Worm (Caenorhabditis elegans): ENCODE data around the gene idpa-2.
A peak's percentile ranks its signal among the peaks of the same experiment; 100 is the strongest.

The idpa-2 gene

ce11 chrII:8744555-8745448 is 47.7 kb downstream of the idpa-2 start:
- TF ChIP-seq hlh-15 (tag; optimal IDR thresholded peaks at IDR 0.05) (no peak), ahr-1 (tag; optimal IDR thresholded peaks at IDR 0.05) (no peak), ref-2 (tag; optimal IDR thresholded peaks at IDR 0.05) (no peak), T23F11.4 (GFP tag; optimal IDR thresholded peaks at IDR 0.05) (no peak), hlh-13 (GFP tag; optimal IDR thresholded peaks at IDR 0.05) (no peak), ceh-18 (tag; optimal IDR thresholded peaks at IDR 0.05) (no peak), syd-9 (tag; optimal IDR thresholded peaks at IDR 0.05) (no peak), npax-4 (tag; optimal IDR thresholded peaks at IDR 0.05) (no peak), pha-4 (tag; optimal IDR thresholded peaks at IDR 0.05) (no peak), eyg-1 (tag; optimal IDR thresholded peaks at IDR 0.05) (no peak), ets-4 (tag; optimal IDR thresholded peaks at IDR 0.05) (no peak), mec-3 (tag; optimal IDR thresholded peaks at IDR 0.05; ENCODE audit: borderline replicate concordance) (no peak), ceh-45 (GFP tag; IDR thresholded peaks at IDR 0.05) (no peak), elt-2 (tag; optimal IDR thresholded peaks at IDR 0.05) (no peak), pag-3 (tag; optimal IDR thresholded peaks at IDR 0.05; ENCODE audit: borderline replicate concordance) (no peak), unc-86 (tag; optimal IDR thresholded peaks at IDR 0.05) (no peak), ceh-34 (tag; optimal IDR thresholded peaks at IDR 0.05) (no peak), fax-1 (tag; optimal IDR thresholded peaks at IDR 0.05) (no peak), C38D4.7 (GFP tag; optimal IDR thresholded peaks at IDR 0.05) (no peak)

ce11 chrII:8743379-8744173 is 49.0 kb downstream of the idpa-2 start, which contains the start of gene mak-1:
Gene mak-1 (plus strand): TSS chrII:8744071.
- no peak for TF ChIP-seq dve-1 (tag; optimal IDR thresholded peaks at IDR 0.05)
- TF ChIP-seq nfya-1 (tag; optimal IDR thresholded peaks at IDR 0.05), result peak; percentile 32
- peak; percentile 4 for TF ChIP-seq rnt-1 (tag; optimal IDR thresholded peaks at IDR 0.05)
- peak; percentile 41 for TF ChIP-seq C08G9.2 (tag; optimal IDR thresholded peaks at IDR 0.05)
- TF ChIP-seq ceh-18 (tag; optimal IDR thresholded peaks at IDR 0.05), result peak; percentile 68
- TF ChIP-seq unc-86 (tag; optimal IDR thresholded peaks at IDR 0.05), result no peak

ce11 chrII:8742972-8743371 is 49.6 kb downstream of the idpa-2 start:
- no peak for TF ChIP-seq C08G9.2 (tag; optimal IDR thresholded peaks at IDR 0.05)
- TF ChIP-seq ceh-48 (tag; optimal IDR thresholded peaks at IDR 0.05), result peak; percentile 2
- peak; percentile 40 for TF ChIP-seq unc-42 (tag; optimal IDR thresholded peaks at IDR 0.05)
- peak; percentile 25 for TF ChIP-seq hlh-30 (tag; optimal IDR thresholded peaks at IDR 0.05; ENCODE audit: insufficient read depth)
- no peak for TF ChIP-seq ztf-16 (tag; optimal IDR thresholded peaks at IDR 0.05)

- TF ChIP-seq sox-2 (GFP tag; IDR thresholded peaks at IDR 0.05) (no peak), F13H6.1 (tag; optimal IDR thresholded peaks at IDR 0.05) (no peak), zip-5 (tag; optimal IDR thresholded peaks at IDR 0.05) (no peak), Y22D7AL.16 (tag; optimal IDR thresholded peaks at IDR 0.05) (no peak)
These were observed 50.3 kb downstream of the idpa-2 start for ce11 chrII:8742006-8742847.

Measured in whole organism, late embryonic.